2 worm cellular contexts compared by ENCODE assay signal in genomic region chrIII:5840277-5840676, ce11.
A peak's percentile ranks its signal among the peaks of the same experiment; 100 is the strongest.
TF ChIP-seq lines count a peak whose summit lies in the region.

No protein-coding gene starts in this region.

TF ChIP-seq in whole organism, L1 larva, 84 proteins besides CTCF, POLR2A, EP300 and RAD21 (continued from another document):
- TF ChIP-seq unc-130 (tag; optimal IDR thresholded peaks at IDR 0.05; lab: Kevin White, UChicago) (no peak), C04F5.9 (tag; optimal IDR thresholded peaks at IDR 0.05; lab: Kevin White, UChicago) (no peak), ces-1 (GFP tag; optimal IDR thresholded peaks at IDR 0.05; lab: Kevin White, UChicago) (no peak), nhr-90 (tag; optimal IDR thresholded peaks at IDR 0.05; lab: Kevin White, UChicago; ENCODE audit: poor library complexity) (no peak), ztf-11 (tag; optimal IDR thresholded peaks at IDR 0.05; lab: Kevin White, UChicago) (no peak), sup-37 (GFP tag; optimal IDR thresholded peaks at IDR 0.05; lab: Kevin White, UChicago) (no peak), aha-1 (tag; optimal IDR thresholded peaks at IDR 0.05; lab: Kevin White, UChicago) (no peak), lin-13 (GFP tag; optimal IDR thresholded peaks at IDR 0.05; lab: Kevin White, UChicago) (no peak), vab-15 (tag; optimal IDR thresholded peaks at IDR 0.05; lab: Kevin White, UChicago) (no peak), snpc-4 (tag; optimal IDR thresholded peaks at IDR 0.05; lab: Kevin White, UChicago) (no peak), nhr-237 (tag; optimal IDR thresholded peaks at IDR 0.05; lab: Kevin White, UChicago) (no peak), lin-14 (GFP tag; optimal IDR thresholded peaks at IDR 0.05; lab: Kevin White, UChicago) (peak; percentile 7), pqm-1 (tag; optimal IDR thresholded peaks at IDR 0.05; lab: Kevin White, UChicago) (peak; percentile 72), nhr-71 (tag; optimal IDR thresholded peaks at IDR 0.05; lab: Kevin White, UChicago) (peak; percentile 6), alr-1 (tag; optimal IDR thresholded peaks at IDR 0.05; lab: Kevin White, UChicago; ENCODE audit: borderline replicate concordance) (no peak), dsc-1 (tag; optimal IDR thresholded peaks at IDR 0.05; lab: Kevin White, UChicago) (no peak), efl-1 (optimal IDR thresholded peaks at IDR 0.05; lab: Kevin White, UChicago) (no peak), efl-1 (GFP tag; optimal IDR thresholded peaks at IDR 0.05 in 1 of 2; lab: Kevin White, UChicago) (no peak), pax-3 (tag; optimal IDR thresholded peaks at IDR 0.05; lab: Kevin White, UChicago) (peak; percentile 20), grh-1 (GFP tag; IDR thresholded peaks at IDR 0.05; lab: Robert Waterston, UW) (no peak), egl-13 (tag; optimal IDR thresholded peaks at IDR 0.05; lab: Kevin White, UChicago) (peak; percentile 11), sox-4 (tag; optimal IDR thresholded peaks at IDR 0.05; lab: Kevin White, UChicago) (no peak), zip-4 (GFP tag; optimal IDR thresholded peaks at IDR 0.05; lab: Kevin White, UChicago) (no peak), C34B4.2 (tag; optimal IDR thresholded peaks at IDR 0.05; lab: Kevin White, UChicago) (no peak), isw-1 (GFP tag; IDR thresholded peaks at IDR 0.05; lab: Robert Waterston, UW) (no peak), pag-3 (tag; optimal IDR thresholded peaks at IDR 0.05; lab: Kevin White, UChicago; ENCODE audit: borderline replicate concordance, insufficient read depth) (no peak), ama-1 (optimal IDR thresholded peaks at IDR 0.05; lab: Kevin White, UChicago) (peak; percentile 13), ceh-8 (GFP tag; optimal IDR thresholded peaks at IDR 0.05; lab: Kevin White, UChicago) (no peak), snu-23 (GFP tag; optimal IDR thresholded peaks at IDR 0.05; lab: Kevin White, UChicago) (no peak)

TF ChIP-seq in whole organism, L4 larva, 104 proteins besides CTCF, POLR2A, EP300 and RAD21 (continued from another document):
- TF ChIP-seq hlh-11 (tag; optimal IDR thresholded peaks at IDR 0.05; lab: Kevin White, UChicago) (peak; percentile 45), unc-62 (GFP tag; optimal IDR thresholded peaks at IDR 0.05 in 1 of 2; lab: Kevin White, UChicago) (peak in 1 of 2 experiments; percentile 87), unc-62 (tag; optimal IDR thresholded peaks at IDR 0.05; lab: Kevin White, UChicago) (no peak), lim-7 (GFP tag; IDR thresholded peaks at IDR 0.05; lab: Robert Waterston, UW) (no peak), dpl-1 (GFP tag; optimal IDR thresholded peaks at IDR 0.05; lab: Kevin White, UChicago) (no peak), mxl-3 (GFP tag; optimal IDR thresholded peaks at IDR 0.05; lab: Kevin White, UChicago) (peak; percentile 61)
